Worm (Caenorhabditis elegans) whole organism, early embryonic: ENCODE results near the gene frpr-3.

Experiments used
- F13C5.2 ChIP-seq: sonication (generic microtip); optimal IDR thresholded peaks from 2 replicates; lab custom pipeline; 2017; ENCODE audit warnings: mild to moderate bottlenecking, missing genetic modification characterization, inconsistent platforms, missing compliant biosample characterization
- flt-1 ChIP-seq: fragments of 200-800 bp; sonication (Bioruptor generic); IDR thresholded peaks from 2 replicates; pipeline ENCODE4 v1.3.6; 2022; ENCODE audit warnings: missing genetic modification characterization, missing compliant biosample characterization
- hmbx-1 ChIP-seq: sonication (generic microtip); optimal IDR thresholded peaks from 2 replicates; lab custom pipeline; 2016; ENCODE audit warnings: mild to moderate bottlenecking, missing genetic modification characterization, missing compliant biosample characterization
- pes-1 ChIP-seq: fragments of 200-800 bp; sonication (Bioruptor generic); IDR thresholded peaks from 2 replicates; pipeline ENCODE4 v1.3.6; 2022; ENCODE audit warnings: missing genetic modification reagents, missing genetic modification characterization, missing compliant biosample characterization
- tbx-11 ChIP-seq: fragments of 200-800 bp; sonication (Bioruptor generic); IDR thresholded peaks from 2 replicates; pipeline ENCODE4 v1.3.6; 2022; ENCODE audit warnings: missing genetic modification characterization, missing compliant biosample characterization

DNA sequence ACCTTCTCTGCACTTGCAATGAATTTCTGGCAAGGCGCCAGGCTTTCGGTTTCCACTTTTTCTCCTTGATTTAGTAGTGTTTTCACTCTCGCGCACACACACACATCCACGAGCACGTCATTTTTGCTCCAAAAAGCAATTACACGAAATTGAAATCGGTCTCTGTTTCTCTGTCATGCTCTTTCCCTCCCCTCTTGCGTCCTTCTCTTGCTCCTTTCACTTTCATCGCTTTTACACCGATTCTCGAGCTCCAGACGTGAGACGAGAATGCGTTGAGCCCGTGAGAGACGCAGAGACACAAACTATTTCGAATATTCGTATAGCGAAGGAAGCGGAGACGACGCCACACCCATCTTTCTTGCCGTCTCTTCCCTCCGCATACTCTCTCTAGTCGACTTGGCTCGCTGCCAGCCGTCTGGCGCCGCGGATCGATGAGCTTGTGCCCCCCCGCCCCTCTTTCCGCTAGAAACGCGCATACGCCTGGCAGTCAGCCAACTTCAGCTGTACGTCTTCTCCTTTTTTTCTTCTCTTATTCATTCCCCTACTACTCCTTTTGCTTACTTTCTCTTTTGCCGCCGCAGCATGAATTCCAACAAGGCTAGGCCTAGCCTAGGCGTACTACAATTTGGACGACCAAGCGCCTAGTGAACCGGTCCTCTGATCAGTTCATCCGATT lies 42.9 kb upstream of the frpr-3 start:
- no peak for TF ChIP-seq tbx-11 (GFP tag; lab: Robert Waterston, UW)
- no peak for TF ChIP-seq flt-1
- TF ChIP-seq pes-1 (GFP tag; lab: Robert Waterston, UW): no peak
- TF ChIP-seq F13C5.2 (tag; lab: Kevin White, UChicago): no peak
- TF ChIP-seq hmbx-1 (tag; lab: Kevin White, UChicago): no peak
